Fruit fly (Drosophila melanogaster) whole organism, prepupa: ENCODE data around the gene Trm7-32.
A peak's percentile ranks its signal among the peaks of the same experiment; 100 is the strongest.

Source experiments
- CG34406 ChIP-seq: fragments of 200-800 bp; sonication (Bioruptor generic); optimal IDR thresholded peaks from 3 replicates; lab custom pipeline; 2016; ENCODE audit warnings: missing biosample characterization, missing genetic modification characterization
- CG4318 ChIP-seq: fragments of 200-800 bp; sonication (Bioruptor generic); optimal IDR thresholded peaks from 3 replicates; lab custom pipeline; 2017; ENCODE audit warnings: missing biosample characterization, mild to moderate bottlenecking, missing genetic modification characterization
- Gug ChIP-seq: fragments of 200-800 bp; sonication (Bioruptor generic); IDR thresholded peaks from 2 replicates; pipeline ENCODE4 v1.3.6; 2022; ENCODE audit warnings: missing biosample characterization, missing genetic modification characterization
- Met ChIP-seq: fragments of 200-800 bp; sonication (Bioruptor generic); optimal IDR thresholded peaks from 3 replicates; lab custom pipeline; 2016; ENCODE audit warnings: missing biosample characterization, missing genetic modification characterization
- achi ChIP-seq: fragments of 200-800 bp; sonication (Bioruptor generic); optimal IDR thresholded peaks from 3 replicates; lab custom pipeline; 2016; ENCODE audit warnings: missing biosample characterization, missing genetic modification characterization

dm6 chr3R:17056183-17056904 is 15.9 kb downstream of the Trm7-32 start:
- no peak for TF ChIP-seq CG4318 (GFP tag; lab: Kevin White, UChicago)
- TF ChIP-seq achi (GFP tag; lab: Kevin White, UChicago): no peak
- peak; percentile 39; the same call in 1 of the 2 replicates for TF ChIP-seq Gug (GFP tag; lab: Robert Waterston, UW)
- no peak for TF ChIP-seq CG34406
- TF ChIP-seq Met (GFP tag; lab: Kevin White, UChicago): no peak
